Worm (Caenorhabditis elegans) whole organism, L4/young adult: Measurements from ENCODE around the gene pag-3.

ENCODE experiments used
- W03F9.2 ChIP-seq: fragments of 150-350 bp; optimal IDR thresholded peaks from 2 replicates; lab custom pipeline; 2014; ENCODE audit warnings: missing biosample characterization, missing genetic modification characterization
- dao-5 ChIP-seq: sonication (generic microtip); optimal IDR thresholded peaks from 2 replicates; lab custom pipeline; 2016; ENCODE audit warnings: missing genotype, missing genetic modification characterization, moderate library complexity, missing compliant biosample characterization
- him-1 ChIP-seq: sonication (generic microtip); optimal IDR thresholded peaks from 2 replicates; lab custom pipeline; 2016; ENCODE audit warnings: missing genotype, missing genetic modification reagents, missing genetic modification characterization, missing compliant biosample characterization

The pag-3 gene

ce11 chrX:14954548-14954947, at the start of gene pag-3:
Gene pag-3, minus strand, starts transcription at chrX:14954648.
- TF ChIP-seq W03F9.2, result no peak
- TF ChIP-seq dao-5 (tag; lab: Kevin White, UChicago), result no peak
- no peak for TF ChIP-seq him-1 (tag; lab: Kevin White, UChicago)

ce11 chrX:15003891-15004550, 49.6 kb upstream of the pag-3 start, which contains the start of gene slc-25A18.1:
Gene slc-25A18.1, minus strand, starts transcription at chrX:15003941.
- TF ChIP-seq him-1 (tag; lab: Kevin White, UChicago), result no peak

ce11 chrX:14999101-14999500, 44.7 kb upstream of the pag-3 start, which contains the start of gene cutl-3:
Gene cutl-3, minus strand, starts transcription at chrX:14999201.
- TF ChIP-seq dao-5 (tag; lab: Kevin White, UChicago) (no peak), W03F9.2 (no peak)

- no peak for TF ChIP-seq W03F9.2
Measured at ce11 chrX:14993744-14994143, 39.3 kb upstream of the pag-3 start.

- TF ChIP-seq W03F9.2, result no peak
- no peak for TF ChIP-seq him-1 (tag; lab: Kevin White, UChicago)
- no peak for TF ChIP-seq dao-5 (tag; lab: Kevin White, UChicago)
Measured at ce11 chrX:14991280-14991679, 36.8 kb upstream of the pag-3 start, which contains the start of gene iglr-1. Gene iglr-1, minus strand, starts transcription at chrX:14991380.

- no peak for TF ChIP-seq W03F9.2
- no peak for TF ChIP-seq dao-5 (tag; lab: Kevin White, UChicago)
- TF ChIP-seq him-1 (tag; lab: Kevin White, UChicago), result no peak
Measured at ce11 chrX:14988160-14988559, 33.7 kb upstream of the pag-3 start.

- TF ChIP-seq dao-5 (tag; lab: Kevin White, UChicago), result no peak
- peak; percentile 51 for TF ChIP-seq W03F9.2
Measured at ce11 chrX:14983274-14983673, 28.8 kb upstream of the pag-3 start, which contains the start of gene rbg-1. Gene rbg-1, plus strand, starts transcription at chrX:14983533.

- TF ChIP-seq dao-5 (tag; lab: Kevin White, UChicago), result no peak
- no peak for TF ChIP-seq him-1 (tag; lab: Kevin White, UChicago)
- no peak for TF ChIP-seq W03F9.2
Measured at ce11 chrX:14982525-14982924, 28.1 kb upstream of the pag-3 start, which contains the start of gene plp-2. Gene plp-2, minus strand, starts transcription at chrX:14982804.

- no peak for TF ChIP-seq W03F9.2
- no peak for TF ChIP-seq dao-5 (tag; lab: Kevin White, UChicago)
- no peak for TF ChIP-seq him-1 (tag; lab: Kevin White, UChicago)
Measured at ce11 chrX:14979388-14979787, 24.9 kb upstream of the pag-3 start, which contains the start of gene emre-1. Gene emre-1, plus strand, starts transcription at chrX:14979688.

- TF ChIP-seq W03F9.2, result peak; percentile 47
- TF ChIP-seq dao-5 (tag; lab: Kevin White, UChicago), result no peak
Measured at ce11 chrX:14978756-14979155, 24.3 kb upstream of the pag-3 start.

ce11 chrX:14976840-14977534, 22.5 kb upstream of the pag-3 start:
- no peak for TF ChIP-seq W03F9.2
- TF ChIP-seq dao-5 (tag; lab: Kevin White, UChicago), result no peak
- no peak for TF ChIP-seq him-1 (tag; lab: Kevin White, UChicago)

- no peak for TF ChIP-seq dao-5 (tag; lab: Kevin White, UChicago)
- no peak for TF ChIP-seq him-1 (tag; lab: Kevin White, UChicago)
- peak; percentile 24 for TF ChIP-seq W03F9.2
Measured at ce11 chrX:14975467-14976167, 21.2 kb upstream of the pag-3 start, which contains the start of gene F20D1.3. Gene F20D1.3, plus strand, starts transcription at chrX:14976117.

ce11 chrX:14973085-14973484, 18.6 kb upstream of the pag-3 start:
- TF ChIP-seq dao-5 (tag; lab: Kevin White, UChicago), result no peak
- TF ChIP-seq W03F9.2, result no peak
- TF ChIP-seq him-1 (tag; lab: Kevin White, UChicago), result no peak

ce11 chrX:14970221-14970801, 15.9 kb upstream of the pag-3 start, which contains the start of the genes flwr-1 and tbc-1:
Gene flwr-1, minus strand, starts transcription at chrX:14970271.
Gene tbc-1, plus strand, starts transcription at chrX:14970751.
- TF ChIP-seq dao-5 (tag; lab: Kevin White, UChicago), result no peak
- no peak for TF ChIP-seq him-1 (tag; lab: Kevin White, UChicago)
- no peak for TF ChIP-seq W03F9.2
